Worm (Caenorhabditis elegans): ENCODE results near the gene T19D12.9.

The T19D12.9 gene

DNA sequence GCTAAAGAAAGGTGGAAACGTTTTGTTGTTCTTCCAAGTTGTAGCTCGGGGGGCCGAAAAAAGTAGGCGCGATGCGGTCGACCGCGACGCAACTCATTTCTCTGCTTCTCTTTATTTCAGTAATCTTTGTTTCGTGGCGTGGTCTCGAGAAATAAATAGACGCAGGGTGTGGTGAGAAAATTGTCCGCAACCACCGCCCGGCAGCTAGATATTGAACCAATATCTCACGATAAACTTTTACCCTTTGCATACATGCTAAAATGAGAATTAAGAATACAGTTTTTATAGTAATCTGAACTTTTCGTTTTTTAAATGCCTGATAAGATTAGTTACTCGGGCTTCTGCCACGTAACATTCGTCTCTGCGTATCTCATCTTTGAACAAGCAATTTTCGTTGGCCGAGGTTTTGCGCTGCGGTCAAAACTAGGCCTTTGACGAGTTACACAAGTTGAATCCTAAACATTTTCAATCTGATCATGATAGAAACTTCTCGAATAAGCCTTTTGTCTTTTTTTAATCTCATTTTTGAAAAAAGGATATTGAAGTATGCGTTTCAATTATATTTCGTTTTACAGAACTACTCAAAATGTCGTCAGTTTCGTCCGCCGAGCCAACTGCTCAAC, 29.6 kb upstream of the T19D12.9 start, which contains the start of gene gyf-1 (continued):
- TF ChIP-seq hlh-6 (tag; optimal IDR thresholded peaks at IDR 0.05): no peak
- no peak for TF ChIP-seq zip-5 (tag; optimal IDR thresholded peaks at IDR 0.05)
- no peak for TF ChIP-seq pat-9 (tag; optimal IDR thresholded peaks at IDR 0.05)
- no peak for TF ChIP-seq madf-2 (tag; optimal IDR thresholded peaks at IDR 0.05)
- TF ChIP-seq pag-3 (tag; optimal IDR thresholded peaks at IDR 0.05; ENCODE audit: borderline replicate concordance): no peak
- no peak for TF ChIP-seq hlh-13 (GFP tag; optimal IDR thresholded peaks at IDR 0.05)

- TF ChIP-seq ref-2 (tag; optimal IDR thresholded peaks at IDR 0.05): no peak
- no peak for TF ChIP-seq T23F11.4 (GFP tag; optimal IDR thresholded peaks at IDR 0.05)
- no peak for TF ChIP-seq hlh-6 (tag; optimal IDR thresholded peaks at IDR 0.05)
- TF ChIP-seq odd-2 (tag; optimal IDR thresholded peaks at IDR 0.05): no peak
- TF ChIP-seq ceh-30 (tag; optimal IDR thresholded peaks at IDR 0.05): no peak
- TF ChIP-seq madf-2 (tag; optimal IDR thresholded peaks at IDR 0.05): no peak
- no peak for TF ChIP-seq F13H6.1 (tag; optimal IDR thresholded peaks at IDR 0.05)
- no peak for TF ChIP-seq sox-4 (tag; optimal IDR thresholded peaks at IDR 0.05)
- TF ChIP-seq ceh-22 (tag; optimal IDR thresholded peaks at IDR 0.05): no peak
- TF ChIP-seq gmeb-2 (tag; optimal IDR thresholded peaks at IDR 0.05): no peak
- no peak for TF ChIP-seq nfya-1 (tag; optimal IDR thresholded peaks at IDR 0.05)
- TF ChIP-seq hlh-13 (GFP tag; optimal IDR thresholded peaks at IDR 0.05): no peak
- no peak for TF ChIP-seq pag-3 (tag; optimal IDR thresholded peaks at IDR 0.05; ENCODE audit: borderline replicate concordance)
- TF ChIP-seq hlh-8 (tag; optimal IDR thresholded peaks at IDR 0.05): no peak
- no peak for TF ChIP-seq dmd-4 (tag; optimal IDR thresholded peaks at IDR 0.05; ENCODE audit: borderline replicate concordance)
- no peak for TF ChIP-seq fax-1 (tag; optimal IDR thresholded peaks at IDR 0.05)
Measured at ce11 chrII:6682918-6683317, 28.7 kb upstream of the T19D12.9 start.

- TF ChIP-seq unc-3 (GFP tag; conservative IDR thresholded peaks at IDR 0.05) (no peak), unc-3 (tag; optimal IDR thresholded peaks at IDR 0.05) (no peak), K09A11.1 (tag; optimal IDR thresholded peaks at IDR 0.05; ENCODE audit: insufficient read depth) (no peak), nhr-11 (tag; optimal IDR thresholded peaks at IDR 0.05) (no peak), unc-55 (GFP tag; optimal IDR thresholded peaks at IDR 0.05) (no peak), pag-3 (tag; optimal IDR thresholded peaks at IDR 0.05; ENCODE audit: borderline replicate concordance) (no peak), hlh-15 (tag; optimal IDR thresholded peaks at IDR 0.05) (no peak), C38D4.7 (GFP tag; optimal IDR thresholded peaks at IDR 0.05) (no peak), ceh-14 (tag; optimal IDR thresholded peaks at IDR 0.05) (no peak)
Measured at ce11 chrII:6681478-6681877, 27.3 kb upstream of the T19D12.9 start.

DNA sequence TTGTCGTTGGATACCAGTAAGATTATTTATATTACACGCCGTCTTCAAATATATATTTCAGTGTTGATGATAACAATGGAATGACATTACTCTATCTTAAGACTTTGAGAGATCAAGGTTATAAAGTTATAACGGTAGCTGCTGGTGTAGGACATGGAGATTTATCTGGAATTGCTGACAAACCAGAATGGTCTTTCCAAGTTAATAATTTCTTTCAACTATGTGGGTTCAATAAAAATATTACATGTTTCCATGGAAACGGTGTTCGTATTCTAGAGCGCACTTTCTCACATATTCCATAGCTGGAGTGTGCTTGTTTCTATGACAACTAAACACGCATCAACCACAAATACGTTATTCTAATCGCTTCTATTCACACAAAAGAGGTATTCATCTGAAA, 25.5 kb upstream of the T19D12.9 start, which contains the start of gene ift-74:
TSS of gene ift-74 (plus strand) at position 301 of the 400 bp plus-strand sequence.
- TF ChIP-seq rnt-1 (tag; optimal IDR thresholded peaks at IDR 0.05) (no peak), tbx-2 (tag; optimal IDR thresholded peaks at IDR 0.05) (no peak), ceh-18 (tag; optimal IDR thresholded peaks at IDR 0.05) (no peak), odd-2 (tag; optimal IDR thresholded peaks at IDR 0.05) (no peak), nhr-11 (tag; optimal IDR thresholded peaks at IDR 0.05) (no peak), lim-6 (tag; optimal IDR thresholded peaks at IDR 0.05) (no peak), ztf-16 (tag; optimal IDR thresholded peaks at IDR 0.05) (no peak), unc-55 (GFP tag; optimal IDR thresholded peaks at IDR 0.05) (no peak), tbx-7 (tag; optimal IDR thresholded peaks at IDR 0.05) (no peak), dve-1 (tag; optimal IDR thresholded peaks at IDR 0.05) (no peak), hlh-30 (tag; optimal IDR thresholded peaks at IDR 0.05; ENCODE audit: insufficient read depth) (no peak), unc-3 (GFP tag; conservative IDR thresholded peaks at IDR 0.05) (no peak), unc-3 (tag; optimal IDR thresholded peaks at IDR 0.05) (no peak), K02D7.2 (tag; optimal IDR thresholded peaks at IDR 0.05) (no peak), ceh-45 (GFP tag; IDR thresholded peaks at IDR 0.05) (no peak)

Data from whole organism, late embryonic.